Worm (Caenorhabditis elegans) whole organism, young adult: ENCODE measurements around the gene K09D9.1.
A peak's percentile ranks its signal among the peaks of the same experiment; 100 is the strongest.

ENCODE experiments used
- B0035.1 ChIP-seq: sonication (generic microtip); optimal IDR thresholded peaks from 2 replicates; lab custom pipeline; 2016; ENCODE audit warnings: missing genetic modification characterization, mild to moderate bottlenecking, missing compliant biosample characterization, missing genotype, missing genetic modification reagents
- C06A6.2 ChIP-seq: fragments of 200-800 bp; sonication (Bioruptor generic); conservative IDR thresholded peaks from 2 replicates; pipeline ENCODE4 v1.3.6; 2022; ENCODE audit warnings: missing genetic modification characterization, missing compliant biosample characterization
- D2030.7 ChIP-seq: fragments of 200-800 bp; sonication (Bioruptor generic); IDR thresholded peaks from 2 replicates; pipeline ENCODE4 v1.3.6; 2022; ENCODE audit warnings: missing genetic modification reagents, missing genetic modification characterization, missing compliant biosample characterization
- F10E7.11 ChIP-seq: sonication (generic microtip); optimal IDR thresholded peaks from 2 replicates; lab custom pipeline; 2017; ENCODE audit warnings: mild to moderate bottlenecking, missing genetic modification characterization, moderate library complexity, missing compliant biosample characterization
- F33H1.4 ChIP-seq: fragments of 200-800 bp; sonication (Bioruptor generic); IDR thresholded peaks from 2 replicates; pipeline ENCODE4 v1.3.6; 2022; ENCODE audit warnings: missing genetic modification reagents, missing genetic modification characterization, missing compliant biosample characterization
- F52B5.7 ChIP-seq: sonication (generic microtip); optimal IDR thresholded peaks from 2 replicates; lab custom pipeline; 2016; ENCODE audit warnings: mild to moderate bottlenecking, missing genetic modification characterization, missing compliant biosample characterization
- F55B11.4 ChIP-seq: sonication (generic microtip); optimal IDR thresholded peaks from 2 replicates; lab custom pipeline; 2016; ENCODE audit warnings: missing compliant biosample characterization, missing genetic modification characterization, borderline replicate concordance; ENCODE audit not compliant: insufficient read depth
- T26A5.8 ChIP-seq: sonication (generic microtip); optimal IDR thresholded peaks from 2 replicates; lab custom pipeline; 2016; ENCODE audit warnings: missing genetic modification characterization, missing compliant biosample characterization
- Y53G8AR.9 ChIP-seq: fragments of 200-800 bp; sonication (Bioruptor generic); conservative IDR thresholded peaks from 2 replicates; pipeline ENCODE4 v1.3.6; 2022; ENCODE audit warnings: missing genetic modification reagents, missing genetic modification characterization, missing compliant biosample characterization
- Y95B8A.8 ChIP-seq: fragments of 200-800 bp; sonication (Bioruptor generic); IDR thresholded peaks from 2 replicates; pipeline ENCODE4 v1.3.6; 2022; ENCODE audit warnings: missing genetic modification reagents, missing genetic modification characterization, missing compliant biosample characterization
- aptf-2 ChIP-seq: fragments of 200-800 bp; sonication (Bioruptor generic); conservative IDR thresholded peaks from 2 replicates; pipeline ENCODE4 v1.3.6; 2022; ENCODE audit warnings: missing genetic modification reagents, missing genetic modification characterization, missing compliant biosample characterization
- attf-3 ChIP-seq: fragments of 200-800 bp; sonication (Bioruptor generic); conservative IDR thresholded peaks from 2 replicates; pipeline ENCODE4 v1.3.6; 2022; ENCODE audit warnings: missing genetic modification reagents, missing genetic modification characterization, missing compliant biosample characterization
- attf-5 ChIP-seq: fragments of 200-800 bp; sonication (Bioruptor generic); optimal IDR thresholded peaks from 2 replicates; lab custom pipeline; 2018; ENCODE audit warnings: mild to moderate bottlenecking, missing genetic modification characterization, missing compliant biosample characterization
- bed-1 ChIP-seq: fragments of 200-800 bp; sonication (Bioruptor generic); IDR thresholded peaks from 2 replicates; pipeline ENCODE4 v1.3.6; 2022; ENCODE audit warnings: missing genetic modification reagents, missing genetic modification characterization, missing compliant biosample characterization
- bed-2 ChIP-seq: fragments of 200-800 bp; sonication (Bioruptor generic); IDR thresholded peaks from 2 replicates; pipeline ENCODE4 v1.3.6; 2022; ENCODE audit warnings: missing genetic modification reagents, missing genetic modification characterization, missing compliant biosample characterization
- cebp-1 ChIP-seq, 2 experiments: fragments of 200-800 bp in 1 of 2; sonication (Bioruptor generic) in 1 of 2; sonication (generic microtip) in 1 of 2; IDR thresholded peaks in 1 of 2; optimal IDR thresholded peaks in 1 of 2; 2 replicates each; pipeline versions ENCODE4 v1.3.6 to Lab custom; 2017 to 2022; ENCODE audit warnings: missing compliant biosample characterization in 2 of 2, missing genetic modification characterization in 2 of 2, mild to moderate bottlenecking in 1 of 2, missing genetic modification reagents in 1 of 2, moderate library complexity in 1 of 2
- ceh-100 ChIP-seq: fragments of 200-800 bp; sonication (Bioruptor generic); IDR thresholded peaks from 2 replicates; pipeline ENCODE4 v1.3.6; 2022; ENCODE audit warnings: missing genetic modification reagents, missing genetic modification characterization, missing compliant biosample characterization
- ceh-58 ChIP-seq: fragments of 200-800 bp; sonication (Bioruptor generic); IDR thresholded peaks from 2 replicates; pipeline ENCODE4 v1.3.6; 2022; ENCODE audit warnings: missing genetic modification characterization, missing compliant biosample characterization
- ceh-91 ChIP-seq: fragments of 200-800 bp; sonication (Bioruptor generic); IDR thresholded peaks from 2 replicates; pipeline ENCODE4 v1.3.6; 2022; ENCODE audit warnings: missing genetic modification reagents, missing genetic modification characterization, missing compliant biosample characterization
- dpl-1 ChIP-seq: fragments of 150-350 bp; optimal IDR thresholded peaks from 2 replicates; lab custom pipeline; 2014; ENCODE audit warnings: missing biosample characterization, missing genetic modification reagents, missing genetic modification characterization
- efl-1 ChIP-seq: fragments of 150-350 bp; optimal IDR thresholded peaks from 2 replicates; lab custom pipeline; 2014; ENCODE audit warnings: missing biosample characterization, missing genetic modification reagents, missing genetic modification characterization
- egl-44 ChIP-seq: fragments of 200-800 bp; sonication (Bioruptor generic); IDR thresholded peaks from 2 replicates; pipeline ENCODE4 v1.3.6; 2022; ENCODE audit warnings: missing genetic modification reagents, missing genetic modification characterization, missing compliant biosample characterization
- him-1 ChIP-seq: sonication (generic microtip); optimal IDR thresholded peaks from 2 replicates; lab custom pipeline; 2016; ENCODE audit warnings: missing genotype, missing genetic modification reagents, missing genetic modification characterization, missing compliant biosample characterization
- hlh-12 ChIP-seq: sonication (generic microtip); optimal IDR thresholded peaks from 2 replicates; lab custom pipeline; 2016; ENCODE audit warnings: missing genetic modification characterization, missing compliant biosample characterization
- hlh-26 ChIP-seq: fragments of 200-800 bp; sonication (Bioruptor generic); conservative IDR thresholded peaks from 2 replicates; pipeline ENCODE4 v1.3.6; 2022; ENCODE audit warnings: missing genetic modification reagents, missing genetic modification characterization, missing compliant biosample characterization
- hmg-1.2 ChIP-seq: fragments of 200-800 bp; sonication (Bioruptor generic); IDR thresholded peaks from 2 replicates; pipeline ENCODE4 v1.3.6; 2022; ENCODE audit warnings: missing genetic modification reagents, missing genetic modification characterization, missing compliant biosample characterization
- hsf-1 ChIP-seq: fragments of 200-800 bp; sonication (Bioruptor generic); IDR thresholded peaks from 2 replicates; pipeline ENCODE4 v1.3.6; 2022; ENCODE audit warnings: missing genetic modification reagents, missing genetic modification characterization, missing compliant biosample characterization
- lin-35 ChIP-seq, 3 experiments: fragments of 150-350 bp in 2 of 3; sonication (generic microtip) in 1 of 3; optimal IDR thresholded peaks; 2 replicates each; lab custom pipeline; 2014 to 2018; ENCODE audit warnings: missing biosample characterization in 3 of 3, missing genetic modification characterization in 3 of 3, missing genetic modification reagents in 3 of 3
- lin-54 ChIP-seq: fragments of 200-800 bp; sonication (Bioruptor generic); optimal IDR thresholded peaks from 2 replicates; lab custom pipeline; 2018; ENCODE audit warnings: mild to moderate bottlenecking, missing genetic modification characterization, missing compliant biosample characterization
- lsy-27 ChIP-seq: sonication (generic microtip); optimal IDR thresholded peaks from 2 replicates; lab custom pipeline; 2017; ENCODE audit warnings: missing genetic modification characterization, mild to moderate bottlenecking, missing compliant biosample characterization, antibody characterized with exemption, missing genotype, borderline replicate concordance; ENCODE audit not compliant: insufficient read depth
- madf-10 ChIP-seq: sonication (generic microtip); optimal IDR thresholded peaks from 2 replicates; lab custom pipeline; 2016; ENCODE audit warnings: mild to moderate bottlenecking, missing genetic modification characterization, missing compliant biosample characterization
- madf-3 ChIP-seq: fragments of 200-800 bp; sonication (Bioruptor generic); IDR thresholded peaks from 2 replicates; pipeline ENCODE4 v1.3.6; 2022; ENCODE audit warnings: missing genetic modification reagents, missing genetic modification characterization, missing compliant biosample characterization
- madf-6 ChIP-seq: fragments of 200-800 bp; sonication (Bioruptor generic); IDR thresholded peaks from 2 replicates; pipeline ENCODE4 v1.3.6; 2022; ENCODE audit warnings: missing genetic modification reagents, missing genetic modification characterization, missing compliant biosample characterization
- madf-8 ChIP-seq: fragments of 200-800 bp; sonication (Bioruptor generic); conservative IDR thresholded peaks from 2 replicates; pipeline ENCODE4 v1.3.6; 2022; ENCODE audit warnings: missing genetic modification reagents, missing genetic modification characterization, missing compliant biosample characterization
- mes-4 ChIP-seq: sonication (generic microtip); optimal IDR thresholded peaks from 2 replicates; lab custom pipeline; 2016; ENCODE audit warnings: missing genotype, missing genetic modification characterization, missing compliant biosample characterization
- mxl-1 ChIP-seq: sonication (generic microtip); optimal IDR thresholded peaks from 2 replicates; lab custom pipeline; 2016; ENCODE audit warnings: missing genetic modification characterization, missing compliant biosample characterization
- nfya-1 ChIP-seq: sonication (generic microtip); optimal IDR thresholded peaks from 2 replicates; lab custom pipeline; 2017; ENCODE audit warnings: antibody characterized with exemption, missing compliant biosample characterization, missing genetic modification characterization, borderline replicate concordance; ENCODE audit not compliant: insufficient read depth
- nfyb-1 ChIP-seq: fragments of 200-800 bp; sonication (Bioruptor generic); IDR thresholded peaks from 2 replicates; pipeline ENCODE4 v1.3.6; 2022; ENCODE audit warnings: missing genetic modification reagents, missing genetic modification characterization, missing compliant biosample characterization
- nhr-27 ChIP-seq: fragments of 200-800 bp; sonication (Bioruptor generic); optimal IDR thresholded peaks from 2 replicates; lab custom pipeline; 2018; ENCODE audit warnings: mild to moderate bottlenecking, missing genetic modification characterization, moderate library complexity, missing compliant biosample characterization
- nhr-80 ChIP-seq: sonication (generic microtip); optimal IDR thresholded peaks from 2 replicates; lab custom pipeline; 2016; ENCODE audit warnings: missing genetic modification characterization, missing compliant biosample characterization
- nhr-90 ChIP-seq: sonication (generic microtip); optimal IDR thresholded peaks from 2 replicates; lab custom pipeline; 2016; ENCODE audit warnings: missing genotype, mild to moderate bottlenecking, missing genetic modification characterization, missing compliant biosample characterization
- pha-4 ChIP-seq: fragments of 150-350 bp; sonication (generic microtip); optimal IDR thresholded peaks from 2 replicates; lab custom pipeline; 2014; ENCODE audit warnings: missing biosample characterization, missing genetic modification reagents, missing genetic modification characterization
- rpc-1 ChIP-seq, 2 experiments: fragments of 150-350 bp in 1 of 2; sonication (generic microtip) in 1 of 2; optimal IDR thresholded peaks; 2 replicates each; lab custom pipeline; 2014 to 2018; ENCODE audit warnings: missing biosample characterization in 1 of 2, missing genetic modification characterization in 1 of 2, missing genetic modification reagents in 1 of 2, missing genotype in 1 of 2
- snpc-4 ChIP-seq, 5 experiments: fragments of 150-350 bp in 1 of 5; sonication (generic microtip) in 4 of 5; optimal IDR thresholded peaks; 2 replicates each; lab custom pipeline; 2014 to 2018; ENCODE audit warnings: missing genetic modification characterization in 5 of 5, missing biosample characterization in 3 of 5, antibody characterized with exemption in 2 of 5, mild to moderate bottlenecking in 2 of 5, missing compliant biosample characterization in 2 of 5, missing genotype in 2 of 5, moderate library complexity in 2 of 5, missing genetic modification reagents in 1 of 5
- xnd-1 ChIP-seq: sonication (generic microtip); optimal IDR thresholded peaks from 2 replicates; lab custom pipeline; 2016; ENCODE audit warnings: missing genotype, missing genetic modification reagents, missing genetic modification characterization, missing compliant biosample characterization
- ztf-3 ChIP-seq: fragments of 200-800 bp; sonication (Bioruptor generic); optimal IDR thresholded peaks from 2 replicates; lab custom pipeline; 2018; ENCODE audit warnings: mild to moderate bottlenecking, missing genetic modification characterization, missing compliant biosample characterization

K09D9.1 gene

ce11 chrV:4004577-4004976, 20.3 kb upstream of the K09D9.1 start:
- TF ChIP-seq F52B5.7 (no peak), hsf-1 (peak; percentile 58; the same call in 1 of the 2 replicates), him-1 (tag; lab: Kevin White, UChicago) (no peak), hlh-12 (no peak), ceh-91 (GFP tag; lab: Robert Waterston, UW) (0 out of 2 replicates have a peak, but pooled peaks have one; percentile 17), cebp-1 (GFP tag; IDR thresholded peaks at IDR 0.05; lab: Robert Waterston, UW) (no peak), cebp-1 (tag; optimal IDR thresholded peaks at IDR 0.05; lab: Kevin White, UChicago) (no peak), Y53G8AR.9 (GFP tag; lab: Robert Waterston, UW) (no peak), mxl-1 (tag; lab: Kevin White, UChicago) (no peak), nfyb-1 (no peak), F33H1.4 (GFP tag; lab: Robert Waterston, UW) (peak; percentile 30; the same call in 1 of the 2 replicates), F10E7.11 (tag; lab: Kevin White, UChicago) (no peak), D2030.7 (GFP tag; lab: Robert Waterston, UW) (peak; percentile 46; the same call in 1 of the 2 replicates), pha-4 (no peak), nhr-27 (tag; lab: Kevin White, UChicago) (no peak), snpc-4 (GFP tag; optimal IDR thresholded peaks at IDR 0.05; lab: Kevin White, UChicago) (no peak), snpc-4 (tag; optimal IDR thresholded peaks at IDR 0.05; lab: Kevin White, UChicago) (no peak), xnd-1 (tag; lab: Kevin White, UChicago) (peak; percentile 90), hmg-1.2 (peak; percentile 77), dpl-1 (GFP tag; lab: Kevin White, UChicago) (peak; percentile 62), hlh-26 (GFP tag; lab: Robert Waterston, UW) (no peak), madf-6 (GFP tag; lab: Robert Waterston, UW) (peak; percentile 96), nhr-80 (tag; lab: Kevin White, UChicago) (no peak), nfya-1 (no peak), madf-8 (GFP tag; lab: Robert Waterston, UW) (peak; percentile 93), C06A6.2 (GFP tag; lab: Robert Waterston, UW) (no peak), attf-5 (GFP tag; lab: Kevin White, UChicago) (no peak), aptf-2 (GFP tag; lab: Robert Waterston, UW) (0 out of 2 replicates have a peak, but pooled peaks have one; percentile 35), ceh-100 (GFP tag; lab: Robert Waterston, UW) (0 out of 2 replicates have a peak, but pooled peaks have one; percentile 10), ztf-3 (GFP tag; lab: Kevin White, UChicago) (no peak), B0035.1 (tag; lab: Kevin White, UChicago) (no peak), nhr-90 (tag; lab: Kevin White, UChicago) (no peak), egl-44 (GFP tag; lab: Robert Waterston, UW) (no peak), efl-1 (peak; percentile 88)
- TF ChIP-seq, all 124 proteins: peak for 12

ce11 chrV:4005219-4005618, 19.6 kb upstream of the K09D9.1 start, which contains the start of gene srh-8:
TSS of gene srh-8 (plus strand) at chrV:4005519.
- TF ChIP-seq efl-1 (no peak), nhr-80 (tag; lab: Kevin White, UChicago) (no peak), bed-1 (no peak), lsy-27 (tag; lab: Kevin White, UChicago) (no peak), lin-35 (GFP tag; optimal IDR thresholded peaks at IDR 0.05; lab: Kevin White, UChicago) (no peak), rpc-1 (optimal IDR thresholded peaks at IDR 0.05; lab: Kevin White, UChicago) (no peak), rpc-1 (tag; optimal IDR thresholded peaks at IDR 0.05; lab: Kevin White, UChicago) (no peak), bed-2 (GFP tag; lab: Robert Waterston, UW) (no peak), attf-3 (GFP tag; lab: Robert Waterston, UW) (no peak), madf-3 (GFP tag; lab: Robert Waterston, UW) (no peak), hlh-12 (no peak), nfya-1 (no peak), F55B11.4 (tag; lab: Kevin White, UChicago) (no peak), Y95B8A.8 (no peak), madf-10 (tag; lab: Kevin White, UChicago) (no peak), T26A5.8 (tag; lab: Kevin White, UChicago) (no peak), ceh-100 (GFP tag; lab: Robert Waterston, UW) (no peak), lin-54 (GFP tag; lab: Kevin White, UChicago) (no peak), F33H1.4 (GFP tag; lab: Robert Waterston, UW) (no peak), ceh-58 (GFP tag; lab: Robert Waterston, UW) (no peak), mes-4 (no peak)
- TF ChIP-seq, all 124 proteins: peak for 0
